Fruit fly (Drosophila melanogaster) whole organism, embryonic: ENCODE data around the gene CG10508.

Experiments
- ATbp ChIP-seq: fragments of 200-800 bp; sonication (Bioruptor generic); optimal IDR thresholded peaks from 2 replicates; lab custom pipeline; 2017; ENCODE audit warnings: missing biosample characterization, mild to moderate bottlenecking, missing genetic modification characterization, missing genetic modification reagents
- Aef1 ChIP-seq: fragments of 200-800 bp; sonication (Bioruptor generic); IDR thresholded peaks from 3 replicates; pipeline ENCODE4 v1.3.6; 2022; ENCODE audit warnings: missing biosample characterization, missing genetic modification characterization
- BEAF-32 ChIP-seq: fragments of 200-800 bp; sonication (Bioruptor generic); optimal IDR thresholded peaks from 3 replicates; lab custom pipeline; 2017; ENCODE audit warnings: missing biosample characterization, missing genetic modification characterization, mild to moderate bottlenecking, moderate library complexity, missing genetic modification reagents
- CG11398 ChIP-seq: fragments of 200-800 bp; sonication (Bioruptor generic); optimal IDR thresholded peaks from 2 replicates; lab custom pipeline; 2016; ENCODE audit warnings: missing biosample characterization, missing genetic modification characterization
- CG11504 ChIP-seq: fragments of 200-800 bp; sonication (Bioruptor generic); optimal IDR thresholded peaks from 3 replicates; lab custom pipeline; 2019; ENCODE audit warnings: missing biosample characterization, mild to moderate bottlenecking, missing genetic modification characterization, moderate library complexity
- CG11695 ChIP-seq: fragments of 200-800 bp; sonication (Bioruptor generic); IDR thresholded peaks from 3 replicates; pipeline ENCODE4 v1.3.6; 2022; ENCODE audit warnings: missing biosample characterization, missing genetic modification characterization
- CG12769 ChIP-seq: fragments of 200-800 bp; sonication (Bioruptor generic); optimal IDR thresholded peaks from 2 replicates; lab custom pipeline; 2019; ENCODE audit warnings: missing biosample characterization, mild to moderate bottlenecking, missing genetic modification characterization, moderate library complexity
- CG13894 ChIP-seq: fragments of 200-800 bp; sonication (Bioruptor generic); optimal IDR thresholded peaks from 3 replicates; lab custom pipeline; 2018; ENCODE audit warnings: missing biosample characterization, mild to moderate bottlenecking, missing genetic modification characterization, moderate library complexity
- CG14441 ChIP-seq: fragments of 200-800 bp; sonication (Bioruptor generic); IDR thresholded peaks from 2 replicates; pipeline ENCODE4 v1.3.6; 2022; ENCODE audit warnings: missing biosample characterization, missing genetic modification characterization
- CG15514 ChIP-seq: fragments of 200-800 bp; sonication (Bioruptor generic); optimal IDR thresholded peaks from 3 replicates; lab custom pipeline; 2017; ENCODE audit warnings: missing biosample characterization, missing genetic modification characterization, mild to moderate bottlenecking, moderate library complexity, missing genetic modification reagents
- CG1603 ChIP-seq: fragments of 200-800 bp; sonication (Bioruptor generic); optimal IDR thresholded peaks from 2 replicates; lab custom pipeline; 2019; ENCODE audit warnings: missing biosample characterization, mild to moderate bottlenecking, missing genetic modification characterization, moderate library complexity
- CG2116 ChIP-seq: fragments of 200-800 bp; sonication (Bioruptor generic); optimal IDR thresholded peaks from 3 replicates; lab custom pipeline; 2018; ENCODE audit warnings: missing biosample characterization, mild to moderate bottlenecking, missing genetic modification characterization
- CG2199 ChIP-seq: fragments of 200-800 bp; sonication (Bioruptor generic); IDR thresholded peaks from 3 replicates; pipeline ENCODE4 v1.3.6; 2022; ENCODE audit warnings: missing biosample characterization, missing genetic modification characterization
- CG32772 ChIP-seq: fragments of 200-800 bp; sonication (Bioruptor generic); IDR thresholded peaks from 2 replicates; pipeline ENCODE4 v1.3.6; 2022; ENCODE audit warnings: missing biosample characterization, missing genetic modification characterization
- CG34376 ChIP-seq: fragments of 200-800 bp; sonication (Bioruptor generic); optimal IDR thresholded peaks from 2 replicates; lab custom pipeline; 2018; ENCODE audit warnings: missing biosample characterization, mild to moderate bottlenecking, missing genetic modification characterization
- CG6254 ChIP-seq: fragments of 200-800 bp; sonication (Bioruptor generic); optimal IDR thresholded peaks from 3 replicates; lab custom pipeline; 2017; ENCODE audit warnings: mild to moderate bottlenecking, missing biosample characterization, missing genetic modification reagents, missing genetic modification characterization
- CG8290 ChIP-seq, 3 experiments: fragments of 200-800 bp; sonication (Bioruptor generic); optimal IDR thresholded peaks; 2 replicates each; lab custom pipeline; 2016 to 2019; ENCODE audit warnings: missing biosample characterization in 3 of 3, missing genetic modification characterization in 3 of 3, mild to moderate bottlenecking in 2 of 3, moderate library complexity in 1 of 3
- CTCF ChIP-seq: fragments of 200-800 bp; sonication (Bioruptor generic); optimal IDR thresholded peaks from 2 replicates; lab custom pipeline; 2017; ENCODE audit warnings: missing biosample characterization, mild to moderate bottlenecking, missing genetic modification characterization, moderate library complexity
- D19A ChIP-seq: fragments of 200-800 bp; optimal IDR thresholded peaks from 3 replicates; lab custom pipeline; 2019; ENCODE audit warnings: missing biosample characterization, mild to moderate bottlenecking, missing genetic modification characterization, moderate library complexity
- Doc2 ChIP-seq: fragments of 200-800 bp; sonication (Bioruptor generic); IDR thresholded peaks from 2 replicates; pipeline ENCODE4 v1.3.6; 2022; ENCODE audit warnings: missing biosample characterization, missing genetic modification characterization
- Med ChIP-seq: fragments of 200-800 bp; sonication (Bioruptor generic); peaks from one replicate; lab custom pipeline; 2016; ENCODE audit warnings: missing biosample characterization, missing genetic modification characterization, mild to moderate bottlenecking, inconsistent platforms, moderate library complexity
- Pdp1 ChIP-seq, 2 experiments: fragments of 200-800 bp; sonication (Bioruptor generic); optimal IDR thresholded peaks; 3 replicates each; lab custom pipeline; 2016; ENCODE audit warnings: missing biosample characterization in 2 of 2, missing genetic modification characterization in 2 of 2, mild to moderate bottlenecking in 1 of 2, moderate library complexity in 1 of 2
- Sry-β ChIP-seq: fragments of 200-800 bp; sonication (Bioruptor generic); optimal IDR thresholded peaks from 2 replicates; lab custom pipeline; 2018; ENCODE audit warnings: missing biosample characterization, mild to moderate bottlenecking, missing genetic modification characterization, moderate library complexity
- dysf ChIP-seq: fragments of 200-800 bp; sonication (Bioruptor generic); IDR thresholded peaks from 3 replicates; pipeline ENCODE4 v1.3.6; 2022; ENCODE audit warnings: missing biosample characterization, missing genetic modification characterization
- emc ChIP-seq: fragments of 200-800 bp; sonication (Bioruptor generic); optimal IDR thresholded peaks from 2 replicates; lab custom pipeline; 2016; ENCODE audit warnings: missing biosample characterization, missing genetic modification characterization
- gfzf ChIP-seq: fragments of 200-800 bp; sonication (Bioruptor generic); optimal IDR thresholded peaks from 2 replicates; lab custom pipeline; 2016; ENCODE audit warnings: missing biosample characterization, mild to moderate bottlenecking, missing genetic modification characterization, moderate library complexity
- hkb ChIP-seq, 2 experiments: fragments of 200-800 bp in 1 of 2; fragments of >200 bp in 1 of 2; sonication (Bioruptor generic) in 1 of 2; IDR thresholded peaks in 1 of 2; optimal IDR thresholded peaks in 1 of 2; 2 replicates each; pipeline versions ENCODE4 v1.3.6 to Lab custom; 2017 to 2022; ENCODE audit warnings: missing biosample characterization in 1 of 2, missing genetic modification characterization in 1 of 2
- insv ChIP-seq, 2 experiments: fragments of 200-800 bp; sonication (Bioruptor generic); optimal IDR thresholded peaks; 3 replicates each; lab custom pipeline; 2016 to 2018; ENCODE audit warnings: missing biosample characterization in 2 of 2, missing genetic modification characterization in 2 of 2
- lov ChIP-seq, 2 experiments: fragments of 200-800 bp in 1 of 2; fragments of >200 bp in 1 of 2; sonication (Bioruptor generic) in 1 of 2; IDR thresholded peaks in 1 of 2; optimal IDR thresholded peaks in 1 of 2; 2 replicates in 1 of 2; 3 replicates in 1 of 2; pipeline versions ENCODE4 v1.3.6 to Lab custom; 2017 to 2022; ENCODE audit warnings: missing biosample characterization in 1 of 2, missing genetic modification characterization in 1 of 2
- pita ChIP-seq: fragments of 200-800 bp; sonication (Bioruptor generic); optimal IDR thresholded peaks from 2 replicates; lab custom pipeline; 2017; ENCODE audit warnings: missing biosample characterization, mild to moderate bottlenecking, missing genetic modification characterization
- pzg ChIP-seq: fragments of 200-800 bp; sonication (Bioruptor generic); optimal IDR thresholded peaks from 3 replicates; lab custom pipeline; 2018; ENCODE audit warnings: missing biosample characterization, mild to moderate bottlenecking, missing genetic modification characterization, moderate library complexity
- sc ChIP-seq, 3 experiments: fragments of >200 bp in 2 of 3; fragments of 200-800 bp in 1 of 3; sonication (Bioruptor generic) in 1 of 3; optimal IDR thresholded peaks; 2 replicates in 2 of 3; 3 replicates in 1 of 3; lab custom pipeline; 2017; ENCODE audit warnings: mild to moderate bottlenecking in 1 of 3, missing biosample characterization in 1 of 3, missing genetic modification characterization in 1 of 3, missing genetic modification reagents in 1 of 3
- sima ChIP-seq: fragments of 200-800 bp; sonication (Bioruptor generic); optimal IDR thresholded peaks from 2 replicates; lab custom pipeline; 2016; ENCODE audit warnings: missing biosample characterization, missing genetic modification characterization
- stwl ChIP-seq: fragments of 200-800 bp; sonication (Bioruptor generic); optimal IDR thresholded peaks from 3 replicates; lab custom pipeline; 2018; ENCODE audit warnings: missing biosample characterization, mild to moderate bottlenecking, missing genetic modification characterization, moderate library complexity
- sug ChIP-seq: fragments of 200-800 bp; optimal IDR thresholded peaks from 2 replicates; lab custom pipeline; 2019; ENCODE audit warnings: missing biosample characterization, mild to moderate bottlenecking, missing genetic modification characterization, moderate library complexity
- tna ChIP-seq: fragments of 200-800 bp; sonication (Bioruptor generic); IDR thresholded peaks from 2 replicates; pipeline ENCODE4 v1.3.6; 2022; ENCODE audit warnings: missing biosample characterization, missing genetic modification characterization; ENCODE audit not compliant: partially characterized antibody
- zen ChIP-seq: fragments of 200-800 bp; sonication (Bioruptor generic); optimal IDR thresholded peaks from 3 replicates; lab custom pipeline; 2018; ENCODE audit warnings: missing biosample characterization, mild to moderate bottlenecking, missing genetic modification characterization, moderate library complexity

CG10508 gene

dm6 chr3L:21201246-21201896, 8.6 kb upstream of the CG10508 start (continued):
- TF ChIP-seq Pdp1 (GFP tag; optimal IDR thresholded peaks at IDR 0.05; lab: Kevin White, UChicago) (peak in 1 of 2 experiments; percentile 32), lov (optimal IDR thresholded peaks at IDR 0.05; lab: Kevin White, UChicago) (no peak), lov (GFP tag; IDR thresholded peaks at IDR 0.05; lab: Robert Waterston, UW) (no peak)
- TF ChIP-seq, all 482 proteins: peak for 35

dm6 chr3L:21202029-21202776, 7.8 kb upstream of the CG10508 start:
- peak; percentile 59 for TF ChIP-seq CG34376 (GFP tag; lab: Kevin White, UChicago)
- peak; percentile 47 for TF ChIP-seq CG13894 (tag; lab: Kevin White, UChicago)
- TF ChIP-seq CG1603 = peak; percentile 14
- peak; percentile 26 for TF ChIP-seq hkb (optimal IDR thresholded peaks at IDR 0.05; lab: Kevin White, UChicago)
- no peak for TF ChIP-seq hkb (GFP tag; IDR thresholded peaks at IDR 0.05; lab: Robert Waterston, UW)
- TF ChIP-seq BEAF-32 (GFP tag; lab: Kevin White, UChicago) = peak; percentile 1
- TF ChIP-seq CG11398 (GFP tag; lab: Kevin White, UChicago) = no peak
- no peak for TF ChIP-seq Doc2 (GFP tag; lab: Robert Waterston, UW)
- TF ChIP-seq CG15514 (GFP tag; lab: Kevin White, UChicago) = peak; percentile 30
- TF ChIP-seq CG14441 (GFP tag; lab: Robert Waterston, UW) = peak; percentile 36; the same call in 1 of the 2 replicates
- TF ChIP-seq tna (GFP tag; lab: Robert Waterston, UW) = no peak
- TF ChIP-seq emc (GFP tag; lab: Kevin White, UChicago) = no peak
- peak; percentile 63 for TF ChIP-seq D19A (tag; lab: Kevin White, UChicago)
- TF ChIP-seq sima = no peak
- TF ChIP-seq zen (tag; lab: Kevin White, UChicago) = no peak
- no peak for TF ChIP-seq ATbp (GFP tag; lab: Kevin White, UChicago)
- peak; percentile 36 for TF ChIP-seq stwl (tag; lab: Kevin White, UChicago)
- peak; percentile 16 for TF ChIP-seq Med (GFP tag; lab: Kevin White, UChicago)
- TF ChIP-seq CG11504 (tag; lab: Kevin White, UChicago) = peak; percentile 5
- TF ChIP-seq pzg (GFP tag; lab: Kevin White, UChicago) = peak; percentile 7
- peak; percentile 70 for TF ChIP-seq CTCF (GFP tag; lab: Kevin White, UChicago)
- TF ChIP-seq Sry-β = no peak
- TF ChIP-seq pita (GFP tag; lab: Kevin White, UChicago) = peak; percentile 35
- no peak for TF ChIP-seq Aef1 (GFP tag; lab: Robert Waterston, UW)
- peak; percentile 78 to 96 for TF ChIP-seq insv (GFP tag; optimal IDR thresholded peaks at IDR 0.05; lab: Kevin White, UChicago)
- TF ChIP-seq CG2116 = peak; percentile 7
- TF ChIP-seq CG12769 (tag; lab: Kevin White, UChicago) = peak; percentile 7
- TF ChIP-seq CG32772 (GFP tag; lab: Robert Waterston, UW) = no peak
- TF ChIP-seq CG6254 = peak; percentile 59
- TF ChIP-seq sc (optimal IDR thresholded peaks at IDR 0.05; lab: Kevin White, UChicago) = no peak
- TF ChIP-seq sc (GFP tag; optimal IDR thresholded peaks at IDR 0.05; lab: Kevin White, UChicago) = no peak
- no peak for TF ChIP-seq dysf
- TF ChIP-seq CG2199 = peak; percentile 91
- peak; percentile 20 for TF ChIP-seq gfzf
- peak; percentile 6 for TF ChIP-seq sug
- 0 out of 3 replicates have a peak, but pooled peaks have one; percentile 7 for TF ChIP-seq CG11695
- no peak for TF ChIP-seq CG8290 (GFP tag; optimal IDR thresholded peaks at IDR 0.05; lab: Kevin White, UChicago)
- TF ChIP-seq CG8290 (tag; optimal IDR thresholded peaks at IDR 0.05; lab: Kevin White, UChicago) = peak in 1 of 2 experiments; percentile 18
